Fruit fly (Drosophila melanogaster) whole organism: Measurements from ENCODE around the gene CG12502.

Experiments used
- EcR ChIP-seq, 2 experiments: fragments of >200 bp; optimal IDR thresholded peaks; 2 replicates each; lab custom pipeline; 2017; ENCODE audit warnings: missing biosample characterization in 2 of 2, missing genetic modification characterization in 2 of 2, missing genetic modification reagents in 2 of 2
- psq ChIP-seq: fragments of >200 bp; optimal IDR thresholded peaks from 2 replicates; lab custom pipeline; 2017
- usp ChIP-seq: fragments of >200 bp; optimal IDR thresholded peaks from 2 replicates; lab custom pipeline; 2017; ENCODE audit warnings: missing biosample characterization, missing genetic modification characterization, mixed read lengths

- TF ChIP-seq psq (lab: Kevin White, UChicago) (no peak), EcR (GFP tag; optimal IDR thresholded peaks at IDR 0.05; lab: Kevin White, UChicago) (no peak), usp (GFP tag; lab: Kevin White, UChicago) (no peak)
Measured at dm6 chr3L:887423-888097, 22.4 kb downstream of the CG12502 start.
